Worm (Caenorhabditis elegans) whole organism, early embryonic: Measurements from ENCODE around the gene C08E3.1.
"Not testable (repeated sequence)": the region's sequence is repeated elsewhere in the genome, so short reads cannot be mapped to it uniquely, and the experiment has no call there.

ENCODE experiments used
- B0310.2 ChIP-seq: sonication (generic microtip); optimal IDR thresholded peaks from 2 replicates; lab custom pipeline; 2016; ENCODE audit warnings: mild to moderate bottlenecking, missing genetic modification characterization, missing compliant biosample characterization
- F13C5.2 ChIP-seq: sonication (generic microtip); optimal IDR thresholded peaks from 2 replicates; lab custom pipeline; 2017; ENCODE audit warnings: mild to moderate bottlenecking, missing genetic modification characterization, inconsistent platforms, missing compliant biosample characterization
- aly-1 ChIP-seq: sonication (generic microtip); optimal IDR thresholded peaks from 2 replicates; lab custom pipeline; 2016; ENCODE audit warnings: missing genetic modification characterization, missing compliant biosample characterization
- ama-1 ChIP-seq: fragments of 150-350 bp; optimal IDR thresholded peaks from 2 replicates; lab custom pipeline; 2014
- ceh-13 ChIP-seq: fragments of 200-800 bp; sonication (Bioruptor generic); optimal IDR thresholded peaks from 2 replicates; lab custom pipeline; 2018; ENCODE audit warnings: mild to moderate bottlenecking, missing genetic modification characterization, missing compliant biosample characterization
- ceh-36 ChIP-seq: sonication (generic microtip); optimal IDR thresholded peaks from 2 replicates; lab custom pipeline; 2016; ENCODE audit warnings: missing genetic modification characterization, inconsistent platforms, missing compliant biosample characterization
- ets-7 ChIP-seq: sonication (generic microtip); optimal IDR thresholded peaks from 2 replicates; lab custom pipeline; 2016; ENCODE audit warnings: missing genotype, missing genetic modification characterization, missing compliant biosample characterization
- flt-1 ChIP-seq: fragments of 200-800 bp; sonication (Bioruptor generic); IDR thresholded peaks from 2 replicates; pipeline ENCODE4 v1.3.6; 2022; ENCODE audit warnings: missing genetic modification characterization, missing compliant biosample characterization
- hmbx-1 ChIP-seq: sonication (generic microtip); optimal IDR thresholded peaks from 2 replicates; lab custom pipeline; 2016; ENCODE audit warnings: mild to moderate bottlenecking, missing genetic modification characterization, missing compliant biosample characterization
- hmg-4 ChIP-seq: fragments of 200-800 bp; sonication (Bioruptor generic); optimal IDR thresholded peaks from 2 replicates; lab custom pipeline; 2018; ENCODE audit warnings: mild to moderate bottlenecking, missing genetic modification characterization, missing compliant biosample characterization
- hnd-1 ChIP-seq: sonication (generic microtip); optimal IDR thresholded peaks from 2 replicates; lab custom pipeline; 2016; ENCODE audit warnings: missing genetic modification characterization, missing compliant biosample characterization
- pes-1 ChIP-seq: fragments of 200-800 bp; sonication (Bioruptor generic); IDR thresholded peaks from 2 replicates; pipeline ENCODE4 v1.3.6; 2022; ENCODE audit warnings: missing genetic modification reagents, missing genetic modification characterization, missing compliant biosample characterization
- scrt-1 ChIP-seq: fragments of 200-800 bp; sonication (Bioruptor generic); IDR thresholded peaks from 2 replicates; pipeline ENCODE4 v1.3.6; 2022; ENCODE audit warnings: missing genetic modification characterization, missing compliant biosample characterization
- sea-1 ChIP-seq: fragments of 200-800 bp; sonication (Bioruptor generic); conservative IDR thresholded peaks from 2 replicates; pipeline ENCODE4 v1.3.6; 2022; ENCODE audit warnings: missing genetic modification characterization, missing compliant biosample characterization
- tbx-11 ChIP-seq: fragments of 200-800 bp; sonication (Bioruptor generic); IDR thresholded peaks from 2 replicates; pipeline ENCODE4 v1.3.6; 2022; ENCODE audit warnings: missing genetic modification characterization, missing compliant biosample characterization
- tbx-37 ChIP-seq: fragments of 200-800 bp; sonication (Bioruptor generic); conservative IDR thresholded peaks from 2 replicates; pipeline ENCODE4 v1.3.6; 2022; ENCODE audit warnings: missing genetic modification reagents, missing genetic modification characterization, missing compliant biosample characterization
- tra-4 ChIP-seq: sonication (generic microtip); optimal IDR thresholded peaks from 2 replicates; lab custom pipeline; 2017; ENCODE audit warnings: missing genetic modification characterization, missing compliant biosample characterization

Gene C08E3.1

ce11 chrII:1633490-1633889 is at the start of gene C08E3.1:
TSS of gene C08E3.1 (plus strand) at chrII:1633790.
- TF ChIP-seq F13C5.2; ceh-36 (tag; lab: Kevin White, UChicago); sea-1 (GFP tag; lab: Robert Waterston, UW): not testable (repeated sequence)

- TF ChIP-seq ceh-13 (GFP tag; lab: Kevin White, UChicago) (no peak), aly-1 (tag; lab: Kevin White, UChicago) (no peak), sea-1 (GFP tag; lab: Robert Waterston, UW) (no peak), hnd-1 (tag; lab: Kevin White, UChicago) (no peak), pes-1 (no peak), tra-4 (tag; lab: Kevin White, UChicago) (no peak), F13C5.2 (no peak)
Observed at ce11 chrII:1584140-1584539, 49.5 kb upstream of the C08E3.1 start, which contains the start of gene clec-21. TSS of gene clec-21 (minus strand) at chrII:1584240.

ce11 chrII:1586305-1586704 is 47.3 kb upstream of the C08E3.1 start, which contains the start of gene T07H3.8:
TSS of gene T07H3.8 (plus strand) at chrII:1586605.
- TF ChIP-seq tbx-37 (GFP tag; lab: Robert Waterston, UW) = no peak
- TF ChIP-seq ceh-13 (GFP tag; lab: Kevin White, UChicago) = no peak
- TF ChIP-seq ama-1 (lab: Kevin White, UChicago) = no peak
- TF ChIP-seq pes-1 = no peak
- TF ChIP-seq scrt-1 = no peak

- TF ChIP-seq pes-1 (no peak), ets-7 (tag; lab: Kevin White, UChicago) (no peak), ceh-36 (tag; lab: Kevin White, UChicago) (no peak), F13C5.2 (no peak), ceh-13 (GFP tag; lab: Kevin White, UChicago) (no peak), tra-4 (tag; lab: Kevin White, UChicago) (no peak), scrt-1 (no peak), flt-1 (GFP tag; lab: Robert Waterston, UW) (no peak), hnd-1 (tag; lab: Kevin White, UChicago) (no peak), ama-1 (lab: Kevin White, UChicago) (no peak), sea-1 (GFP tag; lab: Robert Waterston, UW) (no peak), tbx-37 (GFP tag; lab: Robert Waterston, UW) (no peak), aly-1 (tag; lab: Kevin White, UChicago) (no peak), hmg-4 (no peak), tbx-11 (no peak), B0310.2 (no peak), hmbx-1 (no peak)
Observed at ce11 chrII:1589845-1590244, 43.7 kb upstream of the C08E3.1 start, which contains the start of gene T07H3.7. TSS of gene T07H3.7 (minus strand) at chrII:1589945.

ce11 chrII:1595137-1595536 is 38.5 kb upstream of the C08E3.1 start, which contains the start of gene clec-20:
TSS of gene clec-20 (minus strand) at chrII:1595237.
- no peak for TF ChIP-seq hmg-4
- no peak for TF ChIP-seq tbx-37 (GFP tag; lab: Robert Waterston, UW)
- no peak for TF ChIP-seq flt-1 (GFP tag; lab: Robert Waterston, UW)
- TF ChIP-seq aly-1 (tag; lab: Kevin White, UChicago) = no peak
- no peak for TF ChIP-seq tra-4 (tag; lab: Kevin White, UChicago)
- no peak for TF ChIP-seq B0310.2
- no peak for TF ChIP-seq ama-1 (lab: Kevin White, UChicago)
- no peak for TF ChIP-seq ceh-13 (GFP tag; lab: Kevin White, UChicago)
- no peak for TF ChIP-seq scrt-1
- TF ChIP-seq ceh-36 (tag; lab: Kevin White, UChicago) = no peak
- no peak for TF ChIP-seq ets-7 (tag; lab: Kevin White, UChicago)
- no peak for TF ChIP-seq F13C5.2
- no peak for TF ChIP-seq sea-1 (GFP tag; lab: Robert Waterston, UW)
- TF ChIP-seq tbx-11 = no peak
- TF ChIP-seq hmbx-1 = no peak
- no peak for TF ChIP-seq pes-1

ce11 chrII:1597101-1598088 is 36.2 kb upstream of the C08E3.1 start, which contains the start of gene bath-46:
TSS of gene bath-46 (plus strand) at chrII:1597906.
- TF ChIP-seq pes-1 (no peak), ceh-13 (GFP tag; lab: Kevin White, UChicago) (no peak), ceh-36 (tag; lab: Kevin White, UChicago) (no peak), tbx-11 (no peak), flt-1 (GFP tag; lab: Robert Waterston, UW) (no peak), tra-4 (tag; lab: Kevin White, UChicago) (no peak), F13C5.2 (no peak), B0310.2 (no peak), sea-1 (GFP tag; lab: Robert Waterston, UW) (no peak), scrt-1 (no peak), ama-1 (lab: Kevin White, UChicago) (no peak), hmg-4 (no peak), ets-7 (tag; lab: Kevin White, UChicago) (no peak), tbx-37 (GFP tag; lab: Robert Waterston, UW) (no peak)

ce11 chrII:1600661-1601060 is 32.9 kb upstream of the C08E3.1 start, which contains the start of gene bath-26:
TSS of gene bath-26 (minus strand) at chrII:1600761.
- TF ChIP-seq tra-4 (tag; lab: Kevin White, UChicago) = no peak
- TF ChIP-seq B0310.2 = no peak
- no peak for TF ChIP-seq hmbx-1
- TF ChIP-seq tbx-37 (GFP tag; lab: Robert Waterston, UW) = no peak
- no peak for TF ChIP-seq aly-1 (tag; lab: Kevin White, UChicago)
- TF ChIP-seq hmg-4 = no peak
- no peak for TF ChIP-seq flt-1 (GFP tag; lab: Robert Waterston, UW)
- no peak for TF ChIP-seq ama-1 (lab: Kevin White, UChicago)
- TF ChIP-seq pes-1 = no peak
- no peak for TF ChIP-seq scrt-1
